Fruit fly (Drosophila melanogaster): ENCODE data around the gene CG14711.

Gene CG14711

DNA sequence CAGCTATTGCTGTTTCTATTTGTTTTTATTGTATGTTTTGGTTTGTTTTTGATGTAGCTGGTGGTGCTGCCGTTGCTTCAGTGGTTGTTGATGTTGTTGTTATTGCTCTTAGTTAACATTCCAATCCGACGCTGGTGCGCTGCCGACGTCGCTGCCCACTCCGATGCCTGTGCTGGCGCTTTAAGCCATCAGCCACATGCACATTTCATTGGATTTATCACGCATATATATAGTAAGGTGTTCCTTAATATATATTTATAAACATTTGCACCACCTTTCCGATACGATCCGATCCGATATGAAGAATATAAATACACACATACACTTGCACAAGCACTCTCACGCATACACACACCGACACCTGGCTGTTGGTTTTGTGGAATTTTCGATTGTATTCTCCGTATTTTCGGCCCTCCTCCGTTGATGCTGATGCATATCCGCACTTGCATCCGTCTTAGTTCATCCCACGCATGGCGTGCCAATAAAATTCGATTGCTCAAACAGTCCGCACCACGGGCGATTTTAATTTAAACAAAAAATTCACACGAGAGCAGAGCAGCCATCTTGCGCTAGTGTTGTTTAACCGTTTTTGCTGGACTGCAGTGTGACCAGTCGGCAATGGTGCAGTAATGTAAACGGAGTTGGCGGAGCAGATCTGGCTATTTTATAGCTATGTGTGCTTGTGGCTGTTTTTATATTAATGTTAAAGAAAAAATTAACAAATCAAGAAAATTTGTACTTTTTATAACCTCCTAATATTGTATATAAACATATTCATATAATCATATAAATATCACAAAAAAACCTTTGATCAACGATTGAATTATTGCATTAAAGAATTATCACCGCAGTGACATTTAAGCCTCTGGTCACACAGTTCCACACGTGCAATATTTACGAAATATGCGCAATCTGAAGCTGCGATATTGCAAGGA is 27.2 kb downstream of the CG14711 start, which contains the start of the genes Csk and Elp1 (continued):
- peak; percentile 20 for TF ChIP-seq mam (GFP tag; optimal IDR thresholded peaks at IDR 0.05)
- no peak for TF ChIP-seq CG5953 (GFP tag; IDR thresholded peaks at IDR 0.05)
- peak; percentile 41 for TF ChIP-seq Mad (GFP tag; optimal IDR thresholded peaks at IDR 0.05)
- TF ChIP-seq fd102C (GFP tag; optimal IDR thresholded peaks at IDR 0.05) = peak; percentile 34
- TF ChIP-seq gsb-n (tag; optimal IDR thresholded peaks at IDR 0.05) = peak; percentile 43
- peak; percentile 31 for TF ChIP-seq CG16815 (GFP tag; optimal IDR thresholded peaks at IDR 0.05)
- no peak for TF ChIP-seq ftz-f1 (GFP tag; optimal IDR thresholded peaks at IDR 0.05)
- TF ChIP-seq CG6854 (GFP tag; optimal IDR thresholded peaks at IDR 0.05) = no peak
- TF ChIP-seq Trl (optimal IDR thresholded peaks at IDR 0.05) = peak in 1 of 2 experiments; percentile 17
- TF ChIP-seq Trl (GFP tag; optimal IDR thresholded peaks at IDR 0.05) = no peak
- TF ChIP-seq Vsx1 (GFP tag; optimal IDR thresholded peaks at IDR 0.05) = peak; percentile 20
- peak; percentile 41 for TF ChIP-seq tin (GFP tag; optimal IDR thresholded peaks at IDR 0.05)
- TF ChIP-seq CG8359 (GFP tag; optimal IDR thresholded peaks at IDR 0.05; ENCODE audit: borderline replicate concordance) = no peak
- TF ChIP-seq cato (GFP tag; optimal IDR thresholded peaks at IDR 0.05; ENCODE audit: borderline replicate concordance) = peak; percentile 16
- peak; percentile 52 for TF ChIP-seq CG10209 (GFP tag; optimal IDR thresholded peaks at IDR 0.05)
- TF ChIP-seq Hr51 (GFP tag; optimal IDR thresholded peaks at IDR 0.05) = peak; percentile 40 to 51
- peak; percentile 95 for TF ChIP-seq cg (GFP tag; optimal IDR thresholded peaks at IDR 0.05)
- TF ChIP-seq CG3281 (GFP tag; optimal IDR thresholded peaks at IDR 0.05) = peak; percentile 20
- TF ChIP-seq Adf1 (GFP tag; IDR thresholded peaks at IDR 0.05) = peak; percentile 74
- no peak for TF ChIP-seq CG1024 (GFP tag; IDR thresholded peaks at IDR 0.05)
- TF ChIP-seq Hmx (GFP tag; optimal IDR thresholded peaks at IDR 0.05) = no peak
- no peak for TF ChIP-seq br (optimal IDR thresholded peaks at IDR 0.05)
- peak; percentile 33; the same call in 1 of the 2 replicates for TF ChIP-seq CG10366 (GFP tag; IDR thresholded peaks at IDR 0.05)
- TF ChIP-seq ro (GFP tag; IDR thresholded peaks at IDR 0.05) = no peak
- peak; percentile 40 for TF ChIP-seq CG33213 (GFP tag; optimal IDR thresholded peaks at IDR 0.05)
- no peak for TF ChIP-seq CG10959 (GFP tag; IDR thresholded peaks at IDR 0.05)
- peak; percentile 30 for TF ChIP-seq Jarid2 (GFP tag; optimal IDR thresholded peaks at IDR 0.05)
- peak; percentile 23; the same call in 1 of the 3 replicates for TF ChIP-seq knrl (GFP tag; IDR thresholded peaks at IDR 0.05; ENCODE audit: partially characterized antibody)
- TF ChIP-seq sqz (GFP tag; optimal IDR thresholded peaks at IDR 0.05) = peak; percentile 20
- TF ChIP-seq B-H2 (GFP tag; optimal IDR thresholded peaks at IDR 0.05) = peak; percentile 49
- TF ChIP-seq Hey (tag; optimal IDR thresholded peaks at IDR 0.05) = no peak
- TF ChIP-seq bbx (GFP tag; IDR thresholded peaks at IDR 0.05; ENCODE audit: partially characterized antibody) = peak; percentile 15; the same call in 1 of the 2 replicates
- no peak for TF ChIP-seq CG11560 (tag; IDR thresholded peaks at IDR 0.05)
- peak; percentile 64 for TF ChIP-seq CG15601 (tag; optimal IDR thresholded peaks at IDR 0.05)
- TF ChIP-seq p53 (GFP tag; optimal IDR thresholded peaks at IDR 0.05) = no peak
- TF ChIP-seq CG9727 (GFP tag; optimal IDR thresholded peaks at IDR 0.05) = peak; percentile 65
- peak; percentile 24; the same call in 1 of the 2 replicates for TF ChIP-seq ara (GFP tag; IDR thresholded peaks at IDR 0.05)
- TF ChIP-seq mld (GFP tag; IDR thresholded peaks at IDR 0.05; ENCODE audit: partially characterized antibody) = no peak
- TF ChIP-seq HLH3B (GFP tag; IDR thresholded peaks at IDR 0.05) = peak; percentile 52
- no peak for TF ChIP-seq Dip2 (GFP tag; IDR thresholded peaks at IDR 0.05)
- TF ChIP-seq sens (GFP tag) = peak; percentile 86
- no peak for TF ChIP-seq CG5180 (GFP tag; optimal IDR thresholded peaks at IDR 0.05)
- 0 out of 3 replicates have a peak, but pooled peaks have one; percentile 49 for TF ChIP-seq zfh1 (GFP tag; IDR thresholded peaks at IDR 0.05)
- TF ChIP-seq jumu (GFP tag; optimal IDR thresholded peaks at IDR 0.05) = no peak
- peak; percentile 73 for TF ChIP-seq CG17829 (tag; optimal IDR thresholded peaks at IDR 0.05)
- TF ChIP-seq CG4730 (GFP tag; IDR thresholded peaks at IDR 0.05) = no peak
- no peak for TF ChIP-seq C15 (GFP tag; IDR thresholded peaks at IDR 0.05)
- TF ChIP-seq CG12659 (GFP tag; optimal IDR thresholded peaks at IDR 0.05) = peak; percentile 92
- TF ChIP-seq sob (GFP tag; IDR thresholded peaks at IDR 0.05) = peak; percentile 47; the same call in 1 of the 2 replicates

All from whole organism, embryonic.